Worm (Caenorhabditis elegans) whole organism, mixed stage, embryonic: ENCODE results near the gene C16A3.5.

ENCODE experiments used
- M03D4.4 ChIP-seq: sonication (generic microtip); optimal IDR thresholded peaks from 2 replicates; lab custom pipeline; 2017; ENCODE audit warnings: mild to moderate bottlenecking, missing genetic modification characterization, missing compliant biosample characterization
- ceh-39 ChIP-seq: fragments of 150-350 bp; optimal IDR thresholded peaks from 2 replicates; lab custom pipeline; 2014; ENCODE audit warnings: missing biosample characterization, missing genetic modification characterization
- ceh-43 ChIP-seq: fragments of 200-800 bp; sonication (Bioruptor generic); optimal IDR thresholded peaks from 2 replicates; lab custom pipeline; 2018; ENCODE audit warnings: mild to moderate bottlenecking, missing genetic modification characterization, moderate library complexity, missing compliant biosample characterization
- ceh-83 ChIP-seq: fragments of 200-800 bp; sonication (Bioruptor generic); optimal IDR thresholded peaks from 2 replicates; lab custom pipeline; 2018; ENCODE audit warnings: mild to moderate bottlenecking, missing genetic modification characterization, missing compliant biosample characterization
- ces-1 ChIP-seq: fragments of 150-350 bp; optimal IDR thresholded peaks from 2 replicates; lab custom pipeline; 2014; ENCODE audit warnings: missing biosample characterization, missing genetic modification reagents, missing genetic modification characterization
- elt-3 ChIP-seq: fragments of 150-350 bp; optimal IDR thresholded peaks from 2 replicates; lab custom pipeline; 2014; ENCODE audit warnings: missing biosample characterization, missing genetic modification characterization
- flh-1 ChIP-seq: fragments of 200-800 bp; sonication (Bioruptor generic); optimal IDR thresholded peaks from 2 replicates; lab custom pipeline; 2018; ENCODE audit warnings: mild to moderate bottlenecking, missing genetic modification characterization, moderate library complexity, missing compliant biosample characterization
- ham-2 ChIP-seq: fragments of 200-800 bp; sonication (Bioruptor generic); optimal IDR thresholded peaks from 2 replicates; lab custom pipeline; 2018; ENCODE audit warnings: mild to moderate bottlenecking, missing genetic modification characterization, missing compliant biosample characterization
- lin-13 ChIP-seq: fragments of 150-350 bp; optimal IDR thresholded peaks from 2 replicates; lab custom pipeline; 2014; ENCODE audit warnings: missing biosample characterization, missing genetic modification characterization
- lin-32 ChIP-seq: fragments of 200-800 bp; sonication (Bioruptor generic); optimal IDR thresholded peaks from 2 replicates; lab custom pipeline; 2018; ENCODE audit warnings: mild to moderate bottlenecking, missing genetic modification characterization, missing compliant biosample characterization
- lsy-2 ChIP-seq: fragments of 150-350 bp; optimal IDR thresholded peaks from 2 replicates; lab custom pipeline; 2014; ENCODE audit warnings: missing biosample characterization, missing genetic modification characterization
- nhr-12 ChIP-seq: fragments of 150-350 bp; optimal IDR thresholded peaks from 2 replicates; lab custom pipeline; 2014; ENCODE audit warnings: missing biosample characterization, missing genetic modification characterization
- nhr-2 ChIP-seq: fragments of 150-350 bp; optimal IDR thresholded peaks from 2 replicates; lab custom pipeline; 2014; ENCODE audit warnings: missing biosample characterization, missing genetic modification characterization
- nhr-237 ChIP-seq: fragments of 150-350 bp; optimal IDR thresholded peaks from 2 replicates; lab custom pipeline; 2014; ENCODE audit warnings: missing biosample characterization, missing genetic modification characterization
- nhr-76 ChIP-seq: sonication (generic microtip); optimal IDR thresholded peaks from 2 replicates; lab custom pipeline; 2017; ENCODE audit warnings: missing biosample characterization, missing genetic modification characterization
- pha-4 ChIP-seq: fragments of 150-350 bp; optimal IDR thresholded peaks from 2 replicates; lab custom pipeline; 2018; ENCODE audit warnings: missing biosample characterization, missing genetic modification reagents, missing genetic modification characterization
- zip-8 ChIP-seq: fragments of 150-350 bp; optimal IDR thresholded peaks from 2 replicates; lab custom pipeline; 2014; ENCODE audit warnings: missing biosample characterization, missing genetic modification characterization

Gene C16A3.5

ce11 chrIII:6427205-6427604 lies 46.6 kb downstream of the C16A3.5 start, which contains the start of gene C05D11.8:
Gene C05D11.8 (minus strand): TSS chrIII:6427305.
- TF ChIP-seq ceh-43 (GFP tag; lab: Kevin White, UChicago) (no peak), lsy-2 (no peak), nhr-2 (no peak), ham-2 (GFP tag; lab: Kevin White, UChicago) (no peak), nhr-76 (tag; lab: Kevin White, UChicago) (no peak), pha-4 (no peak), zip-8 (tag; lab: Kevin White, UChicago) (no peak), M03D4.4 (tag; lab: Kevin White, UChicago) (no peak), lin-13 (tag; lab: Kevin White, UChicago) (no peak), ceh-83 (no peak), nhr-12 (tag; lab: Kevin White, UChicago) (no peak)

- no peak for TF ChIP-seq flh-1 (GFP tag; lab: Kevin White, UChicago)
- TF ChIP-seq lsy-2: no peak
- TF ChIP-seq nhr-237 (tag; lab: Kevin White, UChicago): no peak
- TF ChIP-seq elt-3 (tag; lab: Kevin White, UChicago): no peak
- TF ChIP-seq ces-1 (GFP tag; lab: Kevin White, UChicago): no peak
- TF ChIP-seq ceh-39 (tag; lab: Kevin White, UChicago): no peak
- no peak for TF ChIP-seq lin-32 (GFP tag; lab: Kevin White, UChicago)
- TF ChIP-seq, all 35 proteins: peak for 0
These were observed 50.3 kb downstream of the C16A3.5 start, which contains the start of gene popl-1 for ce11 chrIII:6430834-6431233. Gene popl-1 (minus strand): TSS chrIII:6430934.
